Fruit fly (Drosophila melanogaster) whole organism, embryonic: ENCODE data around the gene kra.

ENCODE experiments used
- Adf1 ChIP-seq: fragments of 200-800 bp; sonication (Bioruptor generic); IDR thresholded peaks from 2 replicates; pipeline ENCODE4 v1.3.6; 2022; ENCODE audit warnings: missing biosample characterization, missing genetic modification characterization
- CG1024 ChIP-seq: fragments of 200-800 bp; sonication (Bioruptor generic); IDR thresholded peaks from 2 replicates; pipeline ENCODE4 v1.3.6; 2022; ENCODE audit warnings: missing biosample characterization, missing genetic modification characterization
- CG10979 ChIP-seq: fragments of 200-800 bp; sonication (Bioruptor generic); optimal IDR thresholded peaks from 2 replicates; lab custom pipeline; 2018; ENCODE audit warnings: missing biosample characterization, mild to moderate bottlenecking, missing genetic modification characterization, moderate library complexity
- CG11456 ChIP-seq: fragments of 200-800 bp; sonication (Bioruptor generic); IDR thresholded peaks from 3 replicates; pipeline ENCODE4 v1.3.6; 2022; ENCODE audit warnings: missing biosample characterization, missing genetic modification characterization
- CG11695 ChIP-seq: fragments of 200-800 bp; sonication (Bioruptor generic); IDR thresholded peaks from 3 replicates; pipeline ENCODE4 v1.3.6; 2022; ENCODE audit warnings: missing biosample characterization, missing genetic modification characterization
- CG12071 ChIP-seq: fragments of 200-800 bp; sonication (Bioruptor generic); optimal IDR thresholded peaks from 3 replicates; lab custom pipeline; 2018; ENCODE audit warnings: missing biosample characterization, mild to moderate bottlenecking, missing genetic modification characterization
- CG12769 ChIP-seq: fragments of 200-800 bp; sonication (Bioruptor generic); optimal IDR thresholded peaks from 2 replicates; lab custom pipeline; 2019; ENCODE audit warnings: missing biosample characterization, mild to moderate bottlenecking, missing genetic modification characterization, moderate library complexity
- CG13894 ChIP-seq: fragments of 200-800 bp; sonication (Bioruptor generic); optimal IDR thresholded peaks from 3 replicates; lab custom pipeline; 2018; ENCODE audit warnings: missing biosample characterization, mild to moderate bottlenecking, missing genetic modification characterization, moderate library complexity
- CG15514 ChIP-seq: fragments of 200-800 bp; sonication (Bioruptor generic); optimal IDR thresholded peaks from 3 replicates; lab custom pipeline; 2017; ENCODE audit warnings: missing biosample characterization, missing genetic modification characterization, mild to moderate bottlenecking, moderate library complexity, missing genetic modification reagents
- CG1602 ChIP-seq: fragments of 200-800 bp; sonication (Bioruptor generic); optimal IDR thresholded peaks from 3 replicates; lab custom pipeline; 2016; ENCODE audit warnings: missing biosample characterization, missing genetic modification characterization
- CG17361 ChIP-seq: fragments of 200-800 bp; sonication (Bioruptor generic); IDR thresholded peaks from 3 replicates; pipeline ENCODE4 v1.3.6; 2022; ENCODE audit warnings: missing biosample characterization, missing genetic modification characterization
- CG1792 ChIP-seq: fragments of 200-800 bp; sonication (Bioruptor generic); optimal IDR thresholded peaks from 2 replicates; lab custom pipeline; 2016; ENCODE audit warnings: missing biosample characterization, missing genetic modification characterization
- CG18599 ChIP-seq: fragments of 200-800 bp; sonication (Bioruptor generic); optimal IDR thresholded peaks from 3 replicates; lab custom pipeline; 2017; ENCODE audit warnings: missing biosample characterization, missing genetic modification characterization, mild to moderate bottlenecking, moderate library complexity, missing genetic modification reagents
- CG2712 ChIP-seq: fragments of 200-800 bp; optimal IDR thresholded peaks from 3 replicates; lab custom pipeline; 2019; ENCODE audit warnings: missing biosample characterization, mild to moderate bottlenecking, missing genetic modification characterization, moderate library complexity
- CG31365 ChIP-seq: fragments of 200-800 bp; sonication (Bioruptor generic); optimal IDR thresholded peaks from 2 replicates; lab custom pipeline; 2018; ENCODE audit warnings: missing biosample characterization, mild to moderate bottlenecking, missing genetic modification characterization
- CG34224 ChIP-seq: fragments of 200-800 bp; sonication (Bioruptor generic); IDR thresholded peaks from 3 replicates; pipeline ENCODE4 v1.3.6; 2022; ENCODE audit warnings: missing biosample characterization, missing genetic modification characterization; ENCODE audit not compliant: partially characterized antibody
- CG6689 ChIP-seq: fragments of 200-800 bp; sonication (Bioruptor generic); IDR thresholded peaks from 2 replicates; pipeline ENCODE4 v1.3.6; 2022; ENCODE audit warnings: missing biosample characterization, missing genetic modification characterization
- CG9797 ChIP-seq: fragments of 200-800 bp; sonication (Bioruptor generic); optimal IDR thresholded peaks from 3 replicates; lab custom pipeline; 2018; ENCODE audit warnings: missing biosample characterization, mild to moderate bottlenecking, missing genetic modification characterization
- CG9817 ChIP-seq: fragments of 200-800 bp; sonication (Bioruptor generic); optimal IDR thresholded peaks from 2 replicates; lab custom pipeline; 2018; ENCODE audit warnings: missing biosample characterization, mild to moderate bottlenecking, missing genetic modification characterization, moderate library complexity
- Dfd ChIP-seq, 2 experiments: fragments of >200 bp; optimal IDR thresholded peaks; 2 replicates each; lab custom pipeline; 2017; ENCODE audit warnings: missing biosample characterization in 2 of 2, missing genetic modification characterization in 2 of 2
- Eip74EF ChIP-seq, 2 experiments: fragments of 200-800 bp in 1 of 2; fragments of >200 bp in 1 of 2; sonication (Bioruptor generic) in 1 of 2; optimal IDR thresholded peaks; 2 replicates each; lab custom pipeline; 2017 to 2019; ENCODE audit warnings: missing biosample characterization in 2 of 2, missing genetic modification characterization in 2 of 2, mild to moderate bottlenecking in 1 of 2, moderate library complexity in 1 of 2
- Hr3 ChIP-seq: fragments of 200-800 bp; sonication (Bioruptor generic); optimal IDR thresholded peaks from 3 replicates; lab custom pipeline; 2016; ENCODE audit warnings: missing biosample characterization, missing genetic modification characterization
- Lhr ChIP-seq: fragments of 200-800 bp; sonication (Bioruptor generic); optimal IDR thresholded peaks from 3 replicates; lab custom pipeline; 2017; ENCODE audit warnings: mild to moderate bottlenecking, missing biosample characterization, missing genetic modification reagents, missing genetic modification characterization
- Mad ChIP-seq: fragments of 200-800 bp; sonication (Bioruptor generic); optimal IDR thresholded peaks from 2 replicates; lab custom pipeline; 2016; ENCODE audit warnings: missing biosample characterization, missing genetic modification characterization
- Optix ChIP-seq: fragments of 200-800 bp; sonication (Bioruptor generic); IDR thresholded peaks from 3 replicates; pipeline ENCODE4 v1.3.6; 2022; ENCODE audit warnings: missing biosample characterization, missing genetic modification characterization
- PHDP ChIP-seq: fragments of 200-800 bp; sonication (Bioruptor generic); optimal IDR thresholded peaks from 3 replicates; lab custom pipeline; 2018; ENCODE audit warnings: missing biosample characterization, mild to moderate bottlenecking, missing genetic modification characterization, moderate library complexity
- Taf1 ChIP-seq: fragments of 200-800 bp; sonication (Bioruptor generic); IDR thresholded peaks from 2 replicates; pipeline ENCODE4 v1.3.6; 2022; ENCODE audit warnings: missing biosample characterization, missing genetic modification characterization
- YL-1 ChIP-seq: fragments of 200-800 bp; sonication (Bioruptor generic); optimal IDR thresholded peaks from 3 replicates; lab custom pipeline; 2017; ENCODE audit warnings: missing biosample characterization, mild to moderate bottlenecking, missing genetic modification characterization
- ab ChIP-seq: fragments of 200-800 bp; sonication (Bioruptor generic); optimal IDR thresholded peaks from 2 replicates; lab custom pipeline; 2016; ENCODE audit warnings: missing biosample characterization, missing genetic modification characterization
- bigmax ChIP-seq: fragments of 200-800 bp; sonication (Bioruptor generic); optimal IDR thresholded peaks from 2 replicates; lab custom pipeline; 2018; ENCODE audit warnings: missing biosample characterization, mild to moderate bottlenecking, missing genetic modification characterization
- cg ChIP-seq: fragments of 200-800 bp; sonication (Bioruptor generic); optimal IDR thresholded peaks from 3 replicates; lab custom pipeline; 2019; ENCODE audit warnings: missing biosample characterization, mild to moderate bottlenecking, missing genetic modification characterization, moderate library complexity
- dati ChIP-seq: fragments of 200-800 bp; sonication (Bioruptor generic); IDR thresholded peaks from 2 replicates; pipeline ENCODE4 v1.3.6; 2022; ENCODE audit warnings: missing biosample characterization, missing genetic modification characterization
- dm ChIP-seq: fragments of 200-800 bp; sonication (Bioruptor generic); optimal IDR thresholded peaks from 3 replicates; lab custom pipeline; 2016; ENCODE audit warnings: missing biosample characterization, missing genetic modification characterization
- fd102C ChIP-seq: fragments of 200-800 bp; sonication (Bioruptor generic); optimal IDR thresholded peaks from 2 replicates; lab custom pipeline; 2018; ENCODE audit warnings: missing biosample characterization, mild to moderate bottlenecking, missing genetic modification characterization, moderate library complexity
- fd96Cb ChIP-seq: fragments of 200-800 bp; sonication (Bioruptor generic); optimal IDR thresholded peaks from 2 replicates; lab custom pipeline; 2018; ENCODE audit warnings: missing biosample characterization, mild to moderate bottlenecking, missing genetic modification characterization, moderate library complexity
- gem ChIP-seq: fragments of 200-800 bp; sonication (Bioruptor generic); optimal IDR thresholded peaks from 2 replicates; lab custom pipeline; 2019; ENCODE audit warnings: missing biosample characterization, mild to moderate bottlenecking, missing genetic modification characterization, moderate library complexity
- ind ChIP-seq: fragments of 200-800 bp; sonication (Bioruptor generic); optimal IDR thresholded peaks from 3 replicates; lab custom pipeline; 2016; ENCODE audit warnings: missing biosample characterization, missing genetic modification characterization
- knrl ChIP-seq: fragments of 200-800 bp; sonication (Bioruptor generic); IDR thresholded peaks from 3 replicates; pipeline ENCODE4 v1.3.6; 2022; ENCODE audit warnings: missing biosample characterization, missing genetic modification characterization; ENCODE audit not compliant: partially characterized antibody
- lbe ChIP-seq: fragments of 200-800 bp; sonication (Bioruptor generic); optimal IDR thresholded peaks from 2 replicates; lab custom pipeline; 2016; ENCODE audit warnings: missing biosample characterization, mild to moderate bottlenecking, missing genetic modification characterization
- luna ChIP-seq: fragments of 200-800 bp; sonication (Bioruptor generic); optimal IDR thresholded peaks from 2 replicates; lab custom pipeline; 2016; ENCODE audit warnings: missing biosample characterization, missing genetic modification characterization
- maf-S ChIP-seq: fragments of 200-800 bp; sonication (Bioruptor generic); optimal IDR thresholded peaks from 2 replicates; lab custom pipeline; 2016; ENCODE audit warnings: missing biosample characterization, missing genetic modification characterization
- mld ChIP-seq: fragments of 200-800 bp; sonication (Bioruptor generic); IDR thresholded peaks from 3 replicates; pipeline ENCODE4 v1.3.6; 2022; ENCODE audit warnings: missing biosample characterization, missing genetic modification characterization; ENCODE audit not compliant: partially characterized antibody
- odd ChIP-seq: fragments of 200-800 bp; sonication (Bioruptor generic); optimal IDR thresholded peaks from 2 replicates; lab custom pipeline; 2017; ENCODE audit warnings: missing biosample characterization, mild to moderate bottlenecking, missing genetic modification characterization
- pb ChIP-seq: fragments of 200-800 bp; sonication (Bioruptor generic); optimal IDR thresholded peaks from 3 replicates; lab custom pipeline; 2016; ENCODE audit warnings: missing biosample characterization, missing genetic modification characterization
- pita ChIP-seq: fragments of 200-800 bp; sonication (Bioruptor generic); optimal IDR thresholded peaks from 2 replicates; lab custom pipeline; 2017; ENCODE audit warnings: missing biosample characterization, mild to moderate bottlenecking, missing genetic modification characterization
- pnt ChIP-seq: fragments of 200-800 bp; sonication (Bioruptor generic); optimal IDR thresholded peaks from 3 replicates; lab custom pipeline; 2016; ENCODE audit warnings: missing biosample characterization, missing genetic modification characterization
- pros ChIP-seq: fragments of 200-800 bp; sonication (Bioruptor generic); optimal IDR thresholded peaks from 3 replicates; lab custom pipeline; 2019; ENCODE audit warnings: missing biosample characterization, mild to moderate bottlenecking, missing genetic modification characterization, moderate library complexity
- vfl ChIP-seq: fragments of 200-800 bp; sonication (Bioruptor generic); optimal IDR thresholded peaks from 2 replicates; lab custom pipeline; 2016; ENCODE audit warnings: missing biosample characterization, missing genetic modification characterization
- vvl ChIP-seq: fragments of 200-800 bp; sonication (Bioruptor generic); IDR thresholded peaks from 2 replicates; pipeline ENCODE4 v1.3.6; 2022; ENCODE audit warnings: missing biosample characterization, missing genetic modification characterization

The kra gene

DNA sequence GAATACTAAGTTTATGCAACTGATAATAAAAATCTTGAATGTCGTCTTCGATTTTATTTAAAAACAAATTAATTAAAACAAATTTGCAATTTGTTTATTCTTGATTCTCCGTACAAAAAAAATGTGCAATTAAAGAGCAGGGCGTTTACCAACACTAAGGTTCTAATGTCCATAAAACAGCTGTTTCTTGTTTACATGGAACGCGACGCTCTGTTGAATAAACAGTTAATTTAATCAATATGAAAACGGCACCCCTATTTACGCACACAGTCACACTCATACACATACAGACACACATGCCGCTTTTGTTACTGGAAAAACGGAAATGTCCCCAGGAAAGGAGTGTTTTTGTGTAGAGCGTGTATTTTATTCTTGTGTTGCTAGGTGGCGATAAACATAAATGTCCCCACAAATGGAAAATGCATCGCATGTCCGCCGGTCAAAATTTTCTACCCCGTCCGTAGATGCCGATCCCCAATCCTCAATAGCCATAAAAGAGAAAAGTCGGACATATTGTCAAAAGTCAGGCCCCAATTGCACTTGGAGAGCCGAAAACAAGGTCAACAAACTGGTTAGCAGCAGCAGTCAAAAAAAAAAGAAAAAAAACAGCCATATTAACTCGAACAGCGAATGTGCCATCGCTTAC, 22.2 kb upstream of the kra start (continued):
- TF ChIP-seq bigmax (GFP tag; lab: Kevin White, UChicago) (peak; percentile 62), Adf1 (no peak), CG34224 (no peak), CG9797 (peak; percentile 1), CG11695 (no peak), Mad (GFP tag; lab: Kevin White, UChicago) (peak; percentile 64), knrl (GFP tag; lab: Robert Waterston, UW) (no peak), Lhr (peak; percentile 68), CG10979 (tag; lab: Kevin White, UChicago) (peak; percentile 46), CG1602 (GFP tag; lab: Kevin White, UChicago) (peak; percentile 54), dm (GFP tag; lab: Kevin White, UChicago) (peak; percentile 50), CG2712 (tag; lab: Kevin White, UChicago) (peak; percentile 66), CG1792 (peak; percentile 72), PHDP (tag; lab: Kevin White, UChicago) (peak; percentile 76), pita (no peak), ind (GFP tag; lab: Kevin White, UChicago) (no peak), lbe (GFP tag; lab: Kevin White, UChicago) (peak; percentile 66), vvl (GFP tag; lab: Robert Waterston, UW) (no peak), luna (no peak), CG17361 (GFP tag; lab: Robert Waterston, UW) (no peak), CG12769 (tag; lab: Kevin White, UChicago) (peak; percentile 73), Optix (no peak), vfl (peak; percentile 26), CG18599 (GFP tag; lab: Kevin White, UChicago) (peak; percentile 85), maf-S (GFP tag; lab: Kevin White, UChicago) (peak; percentile 34), Eip74EF (GFP tag; optimal IDR thresholded peaks at IDR 0.05; lab: Kevin White, UChicago) (peak in 1 of 2 experiments; percentile 34), CG1024 (GFP tag; lab: Robert Waterston, UW) (no peak), YL-1 (GFP tag; lab: Kevin White, UChicago) (peak; percentile 77), mld (GFP tag; lab: Robert Waterston, UW) (no peak), fd96Cb (tag; lab: Kevin White, UChicago) (peak; percentile 55), CG12071 (peak; percentile 86), odd (GFP tag; lab: Kevin White, UChicago) (peak; percentile 83), CG9817 (peak; percentile 42), dati (GFP tag; lab: Robert Waterston, UW) (no peak), CG6689 (no peak), CG15514 (GFP tag; lab: Kevin White, UChicago) (peak; percentile 77), Taf1 (GFP tag; lab: Robert Waterston, UW) (no peak), Dfd (GFP tag; optimal IDR thresholded peaks at IDR 0.05; lab: Kevin White, UChicago) (no peak), fd102C (GFP tag; lab: Kevin White, UChicago) (peak; percentile 83), CG11456 (no peak), pb (GFP tag; lab: Kevin White, UChicago) (peak; percentile 72), pnt (peak; percentile 48), CG31365 (tag; lab: Kevin White, UChicago) (peak; percentile 69), pros (peak; percentile 59), CG13894 (tag; lab: Kevin White, UChicago) (peak; percentile 77), cg (GFP tag; lab: Kevin White, UChicago) (peak; percentile 83), ab (GFP tag; lab: Kevin White, UChicago) (no peak), Hr3 (peak; percentile 10), gem (tag; lab: Kevin White, UChicago) (peak; percentile 78)
